Fruit fly (Drosophila melanogaster): Measurements from ENCODE around the gene CG17660.
A peak's percentile ranks its signal among the peaks of the same experiment; 100 is the strongest.

- TF ChIP-seq pad (GFP tag; optimal IDR thresholded peaks at IDR 0.05) (no peak), ovo (GFP tag; optimal IDR thresholded peaks at IDR 0.05) (no peak), cic (GFP tag; optimal IDR thresholded peaks at IDR 0.05) (peak; percentile 81), cnc (optimal IDR thresholded peaks at IDR 0.05) (no peak), CG12768 (GFP tag; optimal IDR thresholded peaks at IDR 0.05) (peak; percentile 38), toe (GFP tag; optimal IDR thresholded peaks at IDR 0.05) (no peak), CG1620 (GFP tag; optimal IDR thresholded peaks at IDR 0.05) (no peak), bab1 (GFP tag; optimal IDR thresholded peaks at IDR 0.05) (no peak), kay (GFP tag; ENCODE audit: borderline replicate concordance) (no peak), CG5204 (GFP tag; optimal IDR thresholded peaks at IDR 0.05) (no peak), CG11617 (GFP tag; optimal IDR thresholded peaks at IDR 0.05) (no peak), Hr96 (GFP tag; optimal IDR thresholded peaks at IDR 0.05) (no peak), Crg-1 (GFP tag; optimal IDR thresholded peaks at IDR 0.05) (no peak), tj (GFP tag; optimal IDR thresholded peaks at IDR 0.05) (no peak)
Observed at dm6 chr2L:1720846-1721506, 10.8 kb upstream of the CG17660 start.

Measured in whole organism, adult.